Worm (Caenorhabditis elegans): ENCODE data around the gene srxa-16.

DNA sequence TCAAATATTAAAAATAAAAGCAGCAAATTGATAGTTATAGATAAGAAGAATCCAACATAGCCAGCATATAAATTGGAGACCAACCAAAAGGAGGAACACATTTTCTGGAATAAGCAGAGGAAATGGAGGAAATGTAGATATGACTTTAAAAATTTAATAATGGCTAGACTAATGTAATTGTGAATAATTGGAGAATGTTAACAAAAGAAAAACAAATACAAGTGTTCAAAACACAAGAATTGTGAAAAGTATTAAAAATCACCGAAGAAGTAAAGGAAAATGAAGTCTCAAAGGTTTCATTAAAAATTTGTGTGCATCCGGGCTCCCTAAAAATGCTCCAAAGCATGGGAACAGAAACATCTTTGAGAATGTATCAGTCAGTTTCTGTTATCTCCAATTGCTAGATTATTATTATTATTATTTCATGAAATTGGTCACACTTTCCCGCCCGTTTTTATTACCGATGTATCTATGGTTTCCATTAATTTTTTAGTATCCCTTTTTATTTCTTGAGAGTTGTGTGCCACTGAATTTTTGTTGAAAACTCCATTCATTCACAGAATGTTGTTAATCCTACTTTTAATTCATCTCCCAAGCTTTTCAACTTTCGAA lies 48.1 kb upstream of the srxa-16 start, which contains the start of the genes str-109 and F10A3.11:
- no peak for TF ChIP-seq W03F9.2 (tag; optimal IDR thresholded peaks at IDR 0.05)
- no peak for TF ChIP-seq dao-5 (tag; optimal IDR thresholded peaks at IDR 0.05)
- no peak for TF ChIP-seq him-1 (tag; optimal IDR thresholded peaks at IDR 0.05)
